Worm (Caenorhabditis elegans) whole organism, mixed stage, embryonic: Measurements from ENCODE around the gene snf-9.

Experiments
- bed-3 ChIP-seq: fragments of 200-800 bp; sonication (Bioruptor generic); optimal IDR thresholded peaks from 3 replicates; lab custom pipeline; 2018; ENCODE audit warnings: mild to moderate bottlenecking, missing genetic modification characterization, moderate library complexity, missing compliant biosample characterization
- blmp-1 ChIP-seq: fragments of 150-350 bp; optimal IDR thresholded peaks from 2 replicates; lab custom pipeline; 2014; ENCODE audit warnings: missing biosample characterization, missing genetic modification characterization
- elt-3 ChIP-seq: fragments of 150-350 bp; optimal IDR thresholded peaks from 2 replicates; lab custom pipeline; 2014; ENCODE audit warnings: missing biosample characterization, missing genetic modification characterization
- pha-4 ChIP-seq: fragments of 150-350 bp; optimal IDR thresholded peaks from 2 replicates; lab custom pipeline; 2018; ENCODE audit warnings: missing biosample characterization, missing genetic modification reagents, missing genetic modification characterization
- snpc-4 ChIP-seq: fragments of 150-350 bp; optimal IDR thresholded peaks from 2 replicates; lab custom pipeline; 2014; ENCODE audit warnings: missing biosample characterization, missing genetic modification characterization

- no peak for TF ChIP-seq blmp-1 (tag; lab: Kevin White, UChicago)
- no peak for TF ChIP-seq pha-4 (tag; lab: Kevin White, UChicago)
- no peak for TF ChIP-seq snpc-4 (tag; lab: Kevin White, UChicago)
- no peak for TF ChIP-seq bed-3 (GFP tag; lab: Kevin White, UChicago)
- no peak for TF ChIP-seq elt-3 (tag; lab: Kevin White, UChicago)
Observed at ce11 chrIV:17268069-17268468, 43.9 kb upstream of the snf-9 start.
